Worm (Caenorhabditis elegans) whole organism, early embryonic: ENCODE measurements around the gene T19D2.13.

Source experiments
- ceh-13 ChIP-seq: fragments of 200-800 bp; sonication (Bioruptor generic); optimal IDR thresholded peaks from 2 replicates; lab custom pipeline; 2018; ENCODE audit warnings: mild to moderate bottlenecking, missing genetic modification characterization, missing compliant biosample characterization
- tra-4 ChIP-seq: sonication (generic microtip); optimal IDR thresholded peaks from 2 replicates; lab custom pipeline; 2017; ENCODE audit warnings: missing genetic modification characterization, missing compliant biosample characterization

DNA sequence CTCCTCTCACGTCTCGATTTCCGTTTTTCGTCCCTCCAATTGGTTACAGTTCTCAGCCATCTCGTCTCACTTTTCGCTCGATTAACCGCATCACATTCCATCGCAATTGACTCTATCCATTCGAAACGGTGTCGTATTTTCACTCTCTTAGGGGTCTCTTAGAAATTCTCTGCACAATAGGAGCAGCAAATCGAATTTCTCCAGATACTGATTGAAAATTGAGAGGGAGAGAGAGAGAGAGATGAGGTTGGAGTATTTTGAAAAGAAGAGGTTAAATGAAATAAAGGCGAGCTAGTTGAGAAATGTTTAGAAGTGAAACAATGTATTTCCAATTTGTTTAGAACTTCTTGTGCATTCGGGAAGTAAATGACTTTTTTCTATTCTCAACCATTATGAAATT lies 40.8 kb downstream of the T19D2.13 start:
- TF ChIP-seq ceh-13 (GFP tag; lab: Kevin White, UChicago) (no peak), tra-4 (tag; lab: Kevin White, UChicago) (no peak)
